Worm (Caenorhabditis elegans) whole organism, young adult: Measurements from ENCODE around the gene pals-39.

ENCODE experiments used
- F37B4.10 ChIP-seq: fragments of 200-800 bp; sonication (Bioruptor generic); IDR thresholded peaks from 2 replicates; pipeline ENCODE4 v1.3.6; 2022; ENCODE audit warnings: missing genetic modification characterization, missing compliant biosample characterization
- ama-1 ChIP-seq, 3 experiments: fragments of 150-350 bp in 1 of 3; sonication (generic microtip) in 2 of 3; optimal IDR thresholded peaks; 2 replicates each; lab custom pipeline; 2014 to 2018; ENCODE audit warnings: missing biosample characterization in 2 of 3, missing genetic modification characterization in 2 of 3, missing genetic modification reagents in 2 of 3
- egrh-3 ChIP-seq: fragments of 200-800 bp; sonication (Bioruptor generic); IDR thresholded peaks from 2 replicates; pipeline ENCODE4 v1.3.6; 2022; ENCODE audit warnings: missing genetic modification reagents, missing genetic modification characterization, missing compliant biosample characterization

DNA sequence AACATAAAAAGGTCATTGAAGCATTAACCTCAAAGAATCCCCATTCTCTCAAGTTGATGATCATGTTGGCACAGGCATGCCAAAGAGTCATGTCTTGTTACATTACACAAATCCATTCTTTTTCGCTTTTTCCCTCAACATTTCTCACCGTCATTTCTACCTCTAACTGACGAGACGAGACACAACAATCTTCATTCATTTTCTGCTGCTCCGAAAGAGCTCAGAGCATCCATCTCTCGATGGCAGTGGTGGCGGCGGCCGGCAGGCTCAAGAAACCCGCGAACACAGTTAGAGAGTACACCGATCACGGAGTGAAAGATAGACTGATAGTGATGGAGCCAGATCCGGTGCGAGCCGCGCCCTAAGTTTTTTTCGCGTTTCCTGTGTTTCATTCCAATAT lies 33.5 kb upstream of the pals-39 start:
- TF ChIP-seq ama-1 (optimal IDR thresholded peaks at IDR 0.05; lab: Kevin White, UChicago) (no peak), ama-1 (GFP tag; optimal IDR thresholded peaks at IDR 0.05; lab: Kevin White, UChicago) (no peak), egrh-3 (GFP tag; lab: Robert Waterston, UW) (no peak), F37B4.10 (GFP tag; lab: Robert Waterston, UW) (no peak)
